Worm (Caenorhabditis elegans) whole organism, mixed stage, embryonic: ENCODE results near the gene T25B6.3.

ENCODE experiments used
- cnd-1 ChIP-seq: fragments of 200-800 bp; sonication (Bioruptor generic); optimal IDR thresholded peaks from 2 replicates; lab custom pipeline; 2018; ENCODE audit warnings: mild to moderate bottlenecking, missing genetic modification characterization, missing compliant biosample characterization
- lin-13 ChIP-seq: fragments of 150-350 bp; optimal IDR thresholded peaks from 2 replicates; lab custom pipeline; 2014; ENCODE audit warnings: missing biosample characterization, missing genetic modification characterization
- nhr-12 ChIP-seq: fragments of 150-350 bp; optimal IDR thresholded peaks from 2 replicates; lab custom pipeline; 2014; ENCODE audit warnings: missing biosample characterization, missing genetic modification characterization
- nhr-28 ChIP-seq: fragments of 150-350 bp; optimal IDR thresholded peaks from 2 replicates; lab custom pipeline; 2014; ENCODE audit warnings: missing biosample characterization, missing genetic modification characterization
- pha-4 ChIP-seq: fragments of 150-350 bp; optimal IDR thresholded peaks from 2 replicates; lab custom pipeline; 2018; ENCODE audit warnings: missing biosample characterization, missing genetic modification reagents, missing genetic modification characterization
- sem-2 ChIP-seq: fragments of 200-800 bp; sonication (Bioruptor generic); optimal IDR thresholded peaks from 2 replicates; lab custom pipeline; 2018; ENCODE audit warnings: mild to moderate bottlenecking, missing genetic modification characterization, missing compliant biosample characterization
- sptf-1 ChIP-seq: sonication (generic microtip); optimal IDR thresholded peaks from 2 replicates; lab custom pipeline; 2017; ENCODE audit warnings: mild to moderate bottlenecking, missing genetic modification characterization, moderate library complexity, missing compliant biosample characterization
- tbx-8 ChIP-seq: fragments of 200-800 bp; sonication (Bioruptor generic); optimal IDR thresholded peaks from 2 replicates; lab custom pipeline; 2018; ENCODE audit warnings: mild to moderate bottlenecking, missing genetic modification characterization, moderate library complexity, missing compliant biosample characterization
- unc-62 ChIP-seq: fragments of 150-350 bp; optimal IDR thresholded peaks from 2 replicates; lab custom pipeline; 2014; ENCODE audit warnings: missing biosample characterization, missing genetic modification reagents, missing genetic modification characterization

DNA sequence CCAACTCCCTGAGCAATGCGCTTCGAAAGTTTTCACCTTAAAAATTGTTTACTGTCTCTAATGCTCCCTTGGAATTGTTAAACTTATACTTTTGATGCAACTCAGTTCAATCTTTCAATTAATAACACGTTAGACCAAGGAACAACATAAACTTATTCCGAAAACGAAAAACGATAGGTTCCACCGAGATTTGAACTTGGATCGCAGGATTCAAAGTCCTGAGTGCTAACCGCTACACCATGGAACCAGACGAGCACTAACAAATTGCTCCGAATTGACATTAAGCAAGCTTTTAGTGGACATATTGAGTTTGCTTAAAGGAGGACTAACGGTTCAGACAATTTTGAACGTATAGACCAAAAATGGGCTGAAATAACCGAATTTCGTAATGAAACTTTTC lies 47.1 kb downstream of the T25B6.3 start:
- TF ChIP-seq cnd-1 (tag; lab: Kevin White, UChicago) = no peak
- TF ChIP-seq nhr-28 (tag; lab: Kevin White, UChicago) = no peak
- TF ChIP-seq pha-4 (tag; lab: Kevin White, UChicago) = no peak
- no peak for TF ChIP-seq sem-2 (GFP tag; lab: Kevin White, UChicago)
- no peak for TF ChIP-seq sptf-1 (tag; lab: Kevin White, UChicago)
- TF ChIP-seq unc-62 (GFP tag; lab: Kevin White, UChicago) = no peak
- TF ChIP-seq tbx-8 (GFP tag; lab: Kevin White, UChicago) = no peak
- no peak for TF ChIP-seq nhr-12 (tag; lab: Kevin White, UChicago)
- TF ChIP-seq lin-13 (tag; lab: Kevin White, UChicago) = no peak
